Worm (Caenorhabditis elegans) whole organism, late embryonic: ENCODE measurements around the gene C48B4.10.

Experiments
- F13H6.1 ChIP-seq: sonication (generic microtip); optimal IDR thresholded peaks from 2 replicates; lab custom pipeline; 2016; ENCODE audit warnings: missing genetic modification characterization, missing compliant biosample characterization
- ama-1 ChIP-seq: fragments of 150-350 bp; optimal IDR thresholded peaks from 2 replicates; lab custom pipeline; 2014
- fkh-10 ChIP-seq: fragments of 150-350 bp; optimal IDR thresholded peaks from 2 replicates; lab custom pipeline; 2014; ENCODE audit warnings: missing biosample characterization, missing genetic modification reagents, missing genetic modification characterization
- nfya-1 ChIP-seq: sonication (generic microtip); optimal IDR thresholded peaks from 2 replicates; lab custom pipeline; 2017; ENCODE audit warnings: missing genetic modification characterization, mild to moderate bottlenecking, missing compliant biosample characterization, antibody characterized with exemption, moderate library complexity
- nhr-11 ChIP-seq: fragments of 150-350 bp; optimal IDR thresholded peaks from 2 replicates; lab custom pipeline; 2014; ENCODE audit warnings: missing biosample characterization, missing genetic modification characterization
- rnt-1 ChIP-seq: sonication (generic microtip); optimal IDR thresholded peaks from 2 replicates; lab custom pipeline; 2016; ENCODE audit warnings: missing genetic modification characterization, missing compliant biosample characterization
- sox-2 ChIP-seq: fragments of 200-800 bp; sonication (Bioruptor generic); IDR thresholded peaks from 2 replicates; pipeline ENCODE4 v1.3.6; 2022; ENCODE audit warnings: missing genetic modification reagents, missing genetic modification characterization, missing compliant biosample characterization
- ztf-16 ChIP-seq: sonication (generic microtip); optimal IDR thresholded peaks from 2 replicates; lab custom pipeline; 2017; ENCODE audit warnings: missing genetic modification characterization, missing compliant biosample characterization

ce11 chrIII:9608650-9609049 is 44.3 kb upstream of the C48B4.10 start, which contains the start of gene clec-161:
- TF ChIP-seq rnt-1 (tag; lab: Kevin White, UChicago) (no peak), nfya-1 (tag; lab: Kevin White, UChicago) (no peak), fkh-10 (GFP tag; lab: Kevin White, UChicago) (no peak), ama-1 (lab: Kevin White, UChicago) (no peak), ztf-16 (tag; lab: Kevin White, UChicago) (no peak), sox-2 (GFP tag; lab: Robert Waterston, UW) (no peak), nhr-11 (tag; lab: Kevin White, UChicago) (no peak), F13H6.1 (tag; lab: Kevin White, UChicago) (no peak)
